Fruit fly (Drosophila melanogaster): ENCODE results near the gene CG10970.

dm6 chrX:9029900-9030373, 41.3 kb downstream of the CG10970 start, which contains the start of gene Nost:
- no peak for TF ChIP-seq CTCF (optimal IDR thresholded peaks at IDR 0.05)
- TF ChIP-seq CG8478 (optimal IDR thresholded peaks at IDR 0.05) = no peak

Data from S2 (cell line).